Fruit fly (Drosophila melanogaster) whole organism: ENCODE results near the gene CG31418.

Source experiments
- Dll ChIP-seq: fragments of >200 bp; optimal IDR thresholded peaks from 2 replicates; lab custom pipeline; 2017
- pan ChIP-seq: fragments of >200 bp; optimal IDR thresholded peaks from 2 replicates; lab custom pipeline; 2017
- psq ChIP-seq: fragments of >200 bp; optimal IDR thresholded peaks from 2 replicates; lab custom pipeline; 2017
- usp ChIP-seq: fragments of >200 bp; optimal IDR thresholded peaks from 2 replicates; lab custom pipeline; 2017; ENCODE audit warnings: missing biosample characterization, missing genetic modification characterization, mixed read lengths

- no peak for TF ChIP-seq usp (GFP tag; lab: Kevin White, UChicago)
- no peak for TF ChIP-seq psq (lab: Kevin White, UChicago)
- no peak for TF ChIP-seq Dll
- TF ChIP-seq pan (lab: Kevin White, UChicago), result no peak
Measured at dm6 chr3R:17247699-17248098, 35.9 kb upstream of the CG31418 start.
